Worm (Caenorhabditis elegans) whole organism, L2 larva: ENCODE results near the gene gst-5.

Experiments
- C34F6.9 ChIP-seq: fragments of 150-350 bp; optimal IDR thresholded peaks from 2 replicates; lab custom pipeline; 2014; ENCODE audit warnings: missing biosample characterization, missing genetic modification characterization
- F13H6.1 ChIP-seq: sonication (generic microtip); optimal IDR thresholded peaks from 2 replicates; lab custom pipeline; 2016; ENCODE audit warnings: missing genetic modification characterization, missing compliant biosample characterization
- Y55F3AM.14 ChIP-seq: fragments of 200-800 bp; sonication (Bioruptor generic); optimal IDR thresholded peaks from 2 replicates; lab custom pipeline; 2018; ENCODE audit warnings: mild to moderate bottlenecking, missing genetic modification characterization, missing compliant biosample characterization
- ZK546.5 ChIP-seq: sonication (generic microtip); optimal IDR thresholded peaks from 2 replicates; lab custom pipeline; 2017; ENCODE audit warnings: missing biosample characterization, missing genetic modification characterization
- alr-1 ChIP-seq: fragments of 150-350 bp; optimal IDR thresholded peaks from 2 replicates; lab custom pipeline; 2014; ENCODE audit warnings: missing biosample characterization, missing genetic modification characterization
- ama-1 ChIP-seq: fragments of 150-350 bp; optimal IDR thresholded peaks from 2 replicates; lab custom pipeline; 2018; ENCODE audit warnings: inconsistent platforms
- ceh-82 ChIP-seq: fragments of 150-350 bp; optimal IDR thresholded peaks from 2 replicates; lab custom pipeline; 2014; ENCODE audit warnings: missing biosample characterization, missing genetic modification characterization
- crh-2 ChIP-seq: sonication (generic microtip); optimal IDR thresholded peaks from 2 replicates; lab custom pipeline; 2017; ENCODE audit warnings: missing biosample characterization, missing genetic modification characterization
- dmd-4 ChIP-seq: sonication (generic microtip); optimal IDR thresholded peaks from 2 replicates; lab custom pipeline; 2017; ENCODE audit warnings: missing biosample characterization, missing genetic modification characterization
- egl-27 ChIP-seq: sonication (generic microtip); optimal IDR thresholded peaks from 3 replicates; lab custom pipeline; 2017; ENCODE audit warnings: missing biosample characterization, missing genetic modification reagents, missing genetic modification characterization
- elt-1 ChIP-seq: fragments of 150-350 bp; optimal IDR thresholded peaks from 2 replicates; lab custom pipeline; 2014; ENCODE audit warnings: missing biosample characterization, missing genetic modification characterization
- elt-3 ChIP-seq: sonication (generic microtip); optimal IDR thresholded peaks from 2 replicates; lab custom pipeline; 2017; ENCODE audit warnings: missing biosample characterization, missing genetic modification characterization
- gmeb-1 ChIP-seq: fragments of 150-350 bp; optimal IDR thresholded peaks from 2 replicates; lab custom pipeline; 2014; ENCODE audit warnings: missing biosample characterization, missing genetic modification characterization
- lin-11 ChIP-seq: fragments of 150-350 bp; sonication (generic microtip); optimal IDR thresholded peaks from 2 replicates; lab custom pipeline; 2014; ENCODE audit warnings: missing biosample characterization, missing genetic modification characterization, inconsistent platforms, mixed read lengths
- lsy-2 ChIP-seq, 2 experiments: fragments of 150-350 bp in 1 of 2; sonication (generic microtip) in 1 of 2; optimal IDR thresholded peaks; 2 replicates each; lab custom pipeline; 2014 to 2017; ENCODE audit warnings: missing biosample characterization in 2 of 2, missing genetic modification characterization in 2 of 2
- mab-5 ChIP-seq: fragments of 150-350 bp; optimal IDR thresholded peaks from 2 replicates; lab custom pipeline; 2014; ENCODE audit warnings: missing biosample characterization, missing genetic modification characterization
- mdl-1 ChIP-seq, 2 experiments: fragments of 150-350 bp in 1 of 2; sonication (generic microtip) in 1 of 2; optimal IDR thresholded peaks; 2 replicates each; lab custom pipeline; 2017; ENCODE audit warnings: missing biosample characterization in 2 of 2, missing genetic modification characterization in 2 of 2
- nhr-10 ChIP-seq: sonication (generic microtip); optimal IDR thresholded peaks from 2 replicates; lab custom pipeline; 2017; ENCODE audit warnings: missing biosample characterization, missing genetic modification characterization
- nhr-11 ChIP-seq: fragments of 150-350 bp; optimal IDR thresholded peaks from 2 replicates; lab custom pipeline; 2014; ENCODE audit warnings: missing biosample characterization, missing genetic modification characterization
- nhr-12 ChIP-seq: fragments of 150-350 bp; optimal IDR thresholded peaks from 2 replicates; lab custom pipeline; 2014; ENCODE audit warnings: missing biosample characterization, missing genetic modification characterization
- nhr-129 ChIP-seq: fragments of 150-350 bp; optimal IDR thresholded peaks from 2 replicates; lab custom pipeline; 2014; ENCODE audit warnings: missing biosample characterization, missing genetic modification characterization
- nhr-21 ChIP-seq: fragments of 150-350 bp; optimal IDR thresholded peaks from 2 replicates; lab custom pipeline; 2014; ENCODE audit warnings: missing biosample characterization, missing genetic modification characterization
- nhr-23 ChIP-seq: fragments of 150-350 bp; optimal IDR thresholded peaks from 2 replicates; lab custom pipeline; 2014; ENCODE audit warnings: missing biosample characterization, missing genetic modification reagents, missing genetic modification characterization
- nhr-237 ChIP-seq: fragments of 150-350 bp; optimal IDR thresholded peaks from 2 replicates; lab custom pipeline; 2014; ENCODE audit warnings: missing biosample characterization, missing genetic modification characterization
- nhr-6 ChIP-seq: fragments of 150-350 bp; optimal IDR thresholded peaks from 2 replicates; lab custom pipeline; 2014; ENCODE audit warnings: missing biosample characterization, missing genetic modification characterization
- nhr-77 ChIP-seq: fragments of 150-350 bp; optimal IDR thresholded peaks from 2 replicates; lab custom pipeline; 2014; ENCODE audit warnings: missing biosample characterization, missing genetic modification characterization
- peb-1 ChIP-seq: fragments of 150-350 bp; optimal IDR thresholded peaks from 2 replicates; lab custom pipeline; 2014; ENCODE audit warnings: missing biosample characterization, missing genetic modification characterization
- sem-4 ChIP-seq: fragments of 150-350 bp; optimal IDR thresholded peaks from 2 replicates; lab custom pipeline; 2014; ENCODE audit warnings: missing biosample characterization, missing genetic modification reagents, missing genetic modification characterization
- skn-1 ChIP-seq: sonication (generic microtip); optimal IDR thresholded peaks from 2 replicates; lab custom pipeline; 2017; ENCODE audit warnings: missing biosample characterization, missing genetic modification characterization
- sma-9 ChIP-seq, 2 experiments: fragments of 150-350 bp in 1 of 2; sonication (generic microtip) in 1 of 2; optimal IDR thresholded peaks; 2 replicates each; lab custom pipeline; 2014 to 2016; ENCODE audit warnings: missing genetic modification characterization in 2 of 2, mild to moderate bottlenecking in 1 of 2, missing biosample characterization in 1 of 2, missing compliant biosample characterization in 1 of 2, missing genetic modification reagents in 1 of 2, moderate library complexity in 1 of 2
- unc-39 ChIP-seq: fragments of 150-350 bp; optimal IDR thresholded peaks from 2 replicates; lab custom pipeline; 2014; ENCODE audit warnings: missing biosample characterization, missing genetic modification characterization
- unc-55 ChIP-seq: fragments of 150-350 bp; sonication (generic microtip); optimal IDR thresholded peaks from 3 replicates; lab custom pipeline; 2014; ENCODE audit warnings: missing biosample characterization, missing genetic modification reagents, missing genetic modification characterization
- zag-1 ChIP-seq: fragments of 150-350 bp; optimal IDR thresholded peaks from 2 replicates; lab custom pipeline; 2014; ENCODE audit warnings: missing biosample characterization, missing genetic modification characterization
- ztf-1 ChIP-seq: fragments of 200-800 bp; sonication (Bioruptor generic); conservative IDR thresholded peaks from 2 replicates; pipeline ENCODE4 v1.3.6; 2022; ENCODE audit warnings: missing genetic modification characterization, missing compliant biosample characterization
- ztf-11 ChIP-seq: sonication (generic microtip); optimal IDR thresholded peaks from 2 replicates; lab custom pipeline; 2017; ENCODE audit warnings: missing biosample characterization, missing genetic modification characterization
- ztf-4 ChIP-seq: fragments of 150-350 bp; optimal IDR thresholded peaks from 2 replicates; lab custom pipeline; 2014; ENCODE audit warnings: missing biosample characterization, missing genetic modification characterization

gst-5 gene

DNA sequence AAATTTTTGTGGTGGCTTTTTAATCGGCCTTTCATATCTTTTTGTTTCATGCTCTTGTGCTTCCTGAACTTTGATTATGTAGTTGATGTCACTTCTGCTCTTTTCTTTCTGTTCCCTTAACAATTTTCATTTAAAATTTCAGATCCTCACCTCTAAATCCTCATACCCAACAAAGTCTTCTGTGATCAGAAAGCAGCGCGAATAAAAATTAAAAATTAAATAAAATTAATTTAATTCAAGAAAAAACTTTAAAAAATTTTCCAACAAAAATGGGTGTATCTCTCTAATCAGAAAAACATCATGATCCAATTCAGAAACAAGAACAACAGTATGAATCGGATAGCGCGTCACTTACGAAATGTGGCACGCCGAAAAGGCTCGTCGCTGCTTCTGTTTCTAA, 25.1 kb downstream of the gst-5 start, which contains the start of gene ptp-3:
ptp-3 (plus strand) TSS at position 301 of the 400 bp plus-strand sequence.
- TF ChIP-seq elt-3 (tag; lab: Kevin White, UChicago) (no peak), nhr-11 (tag; lab: Kevin White, UChicago) (no peak), egl-27 (tag; lab: Kevin White, UChicago) (no peak), nhr-12 (tag; lab: Kevin White, UChicago) (no peak), nhr-237 (no peak), nhr-6 (tag; lab: Kevin White, UChicago) (no peak), sma-9 (GFP tag; optimal IDR thresholded peaks at IDR 0.05; lab: Kevin White, UChicago) (no peak), sma-9 (tag; optimal IDR thresholded peaks at IDR 0.05; lab: Kevin White, UChicago) (no peak), alr-1 (tag; lab: Kevin White, UChicago) (no peak), elt-1 (no peak), ZK546.5 (tag; lab: Kevin White, UChicago) (no peak), Y55F3AM.14 (GFP tag; lab: Kevin White, UChicago) (no peak), lin-11 (no peak), sem-4 (tag; lab: Kevin White, UChicago) (no peak), gmeb-1 (tag; lab: Kevin White, UChicago) (no peak), unc-39 (no peak)

DNA sequence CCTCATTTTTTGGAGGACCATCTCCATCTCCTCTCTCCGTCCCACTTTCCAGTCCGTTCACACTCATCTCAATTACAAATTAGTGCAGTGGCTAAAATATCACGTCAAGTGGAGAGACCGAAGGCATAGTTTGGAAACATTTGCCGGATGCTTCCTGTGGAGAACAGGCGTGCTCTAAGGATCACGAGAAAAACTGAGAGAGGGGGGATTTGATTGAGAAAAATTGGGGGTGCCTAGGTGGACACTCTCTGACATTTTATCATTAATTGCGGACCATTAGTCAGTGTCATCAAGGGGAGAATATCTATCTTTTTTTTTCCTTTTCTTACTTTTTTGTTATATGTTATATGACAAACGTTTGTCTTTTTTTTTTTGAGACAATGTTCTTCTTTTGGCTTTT, 31.9 kb downstream of the gst-5 start:
- TF ChIP-seq F13H6.1 (tag; lab: Kevin White, UChicago) (peak; percentile 45), lsy-2 (tag; optimal IDR thresholded peaks at IDR 0.05; lab: Kevin White, UChicago) (peak in 1 of 2 experiments; percentile 52), mab-5 (tag; lab: Kevin White, UChicago) (peak; percentile 33), nhr-129 (peak; percentile 28), sem-4 (tag; lab: Kevin White, UChicago) (peak; percentile 1), skn-1 (tag; lab: Kevin White, UChicago) (no peak), mdl-1 (tag; optimal IDR thresholded peaks at IDR 0.05; lab: Kevin White, UChicago) (no peak), C34F6.9 (tag; lab: Kevin White, UChicago) (peak; percentile 28)

DNA sequence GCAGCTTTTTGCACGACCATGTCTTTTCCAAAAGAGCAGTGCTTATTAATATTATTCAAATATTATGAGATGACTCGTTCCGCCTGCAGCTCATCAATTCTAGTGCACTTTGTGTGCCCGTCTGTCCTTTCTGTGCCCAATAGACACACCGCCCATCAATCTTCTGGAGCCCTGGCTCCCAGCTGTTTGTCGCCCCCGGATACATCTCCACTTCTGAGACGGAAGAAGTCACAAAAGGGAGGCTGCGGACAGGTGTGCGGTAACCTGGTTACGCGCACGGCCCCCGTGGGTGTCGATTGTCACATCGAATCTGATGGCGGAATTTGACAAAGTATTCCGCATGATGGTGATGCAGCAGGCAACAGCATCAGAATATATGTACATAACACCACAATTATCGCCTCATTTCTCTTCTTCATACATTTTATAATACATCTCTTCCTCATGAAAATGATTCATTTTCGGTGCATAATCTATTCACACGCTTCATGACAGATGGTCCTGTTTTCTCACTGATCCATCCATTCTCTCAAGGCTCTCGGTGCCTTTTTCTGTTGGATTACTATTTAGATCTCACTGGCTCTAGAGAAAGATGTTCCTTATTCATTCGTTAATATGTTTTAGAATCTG, 36.4 kb downstream of the gst-5 start:
- TF ChIP-seq zag-1 (no peak), unc-55 (GFP tag; lab: Kevin White, UChicago) (peak; percentile 44), F13H6.1 (tag; lab: Kevin White, UChicago) (no peak), nhr-21 (tag; lab: Kevin White, UChicago) (no peak), lsy-2 (tag; optimal IDR thresholded peaks at IDR 0.05; lab: Kevin White, UChicago) (no peak), dmd-4 (tag; lab: Kevin White, UChicago) (no peak), ztf-1 (no peak), alr-1 (tag; lab: Kevin White, UChicago) (no peak), C34F6.9 (tag; lab: Kevin White, UChicago) (no peak), Y55F3AM.14 (GFP tag; lab: Kevin White, UChicago) (no peak), mab-5 (tag; lab: Kevin White, UChicago) (peak; percentile 31), nhr-23 (tag; lab: Kevin White, UChicago) (no peak), ceh-82 (tag; lab: Kevin White, UChicago) (no peak), peb-1 (tag; lab: Kevin White, UChicago) (no peak), ama-1 (lab: Kevin White, UChicago) (no peak)

DNA sequence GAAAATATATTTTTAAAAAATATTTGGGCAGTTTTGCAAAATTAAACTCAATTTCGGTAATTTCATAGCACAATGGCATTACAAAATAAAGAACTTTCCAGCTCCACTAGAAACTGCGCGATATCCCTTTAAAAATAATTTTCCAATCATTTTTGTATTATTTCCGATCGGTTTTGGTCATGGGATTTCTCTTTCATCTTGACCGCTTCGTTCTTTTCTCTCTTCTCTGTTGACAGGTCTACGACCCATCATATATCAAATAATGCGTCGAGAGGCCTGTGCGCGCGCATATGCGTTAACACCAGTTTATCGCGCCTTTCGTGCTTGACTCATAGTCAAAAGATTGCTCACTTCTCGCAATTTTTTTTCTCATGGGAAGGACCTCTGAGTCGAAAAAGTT, 38.4 kb downstream of the gst-5 start:
- TF ChIP-seq nhr-77 (tag; lab: Kevin White, UChicago) (no peak), nhr-10 (tag; lab: Kevin White, UChicago) (no peak), ztf-4 (tag; lab: Kevin White, UChicago) (no peak), elt-3 (tag; lab: Kevin White, UChicago) (no peak), nhr-23 (tag; lab: Kevin White, UChicago) (no peak), crh-2 (tag; lab: Kevin White, UChicago) (no peak), elt-1 (no peak), Y55F3AM.14 (GFP tag; lab: Kevin White, UChicago) (no peak), ztf-11 (no peak), mab-5 (tag; lab: Kevin White, UChicago) (no peak), dmd-4 (tag; lab: Kevin White, UChicago) (no peak), C34F6.9 (tag; lab: Kevin White, UChicago) (no peak), skn-1 (tag; lab: Kevin White, UChicago) (no peak)
